Worm (Caenorhabditis elegans) whole organism, late embryonic: ENCODE measurements around the gene K09C6.2.

Source experiments
- ama-1 ChIP-seq: fragments of 150-350 bp; optimal IDR thresholded peaks from 2 replicates; lab custom pipeline; 2014
- ceh-9 ChIP-seq: sonication (generic microtip); optimal IDR thresholded peaks from 2 replicates; lab custom pipeline; 2016; ENCODE audit warnings: mild to moderate bottlenecking, missing genetic modification characterization, inconsistent platforms, missing compliant biosample characterization
- che-1 ChIP-seq: sonication (generic microtip); optimal IDR thresholded peaks from 2 replicates; lab custom pipeline; 2016; ENCODE audit warnings: mild to moderate bottlenecking, missing genetic modification characterization, missing compliant biosample characterization
- elt-2 ChIP-seq: sonication (generic microtip); optimal IDR thresholded peaks from 2 replicates; lab custom pipeline; 2016; ENCODE audit warnings: missing genetic modification reagents, missing genetic modification characterization, missing compliant biosample characterization
- fax-1 ChIP-seq: sonication (generic microtip); optimal IDR thresholded peaks from 2 replicates; lab custom pipeline; 2016; ENCODE audit warnings: missing genotype, missing genetic modification characterization, missing compliant biosample characterization
- nhr-11 ChIP-seq: fragments of 150-350 bp; optimal IDR thresholded peaks from 2 replicates; lab custom pipeline; 2014; ENCODE audit warnings: missing biosample characterization, missing genetic modification characterization
- odd-2 ChIP-seq: sonication (generic microtip); optimal IDR thresholded peaks from 2 replicates; lab custom pipeline; 2017; ENCODE audit warnings: antibody characterized with exemption, mild to moderate bottlenecking, missing genetic modification characterization, missing compliant biosample characterization
- pha-4 ChIP-seq: fragments of 150-350 bp; optimal IDR thresholded peaks from 2 replicates; lab custom pipeline; 2018; ENCODE audit warnings: missing biosample characterization, missing genetic modification reagents, missing genetic modification characterization
- pqm-1 ChIP-seq: sonication (generic microtip); optimal IDR thresholded peaks from 2 replicates; lab custom pipeline; 2016; ENCODE audit warnings: missing genetic modification characterization, missing compliant biosample characterization
- pros-1 ChIP-seq: fragments of 150-350 bp; optimal IDR thresholded peaks from 2 replicates; lab custom pipeline; 2014; ENCODE audit warnings: missing biosample characterization, missing genetic modification reagents, missing genetic modification characterization
- rnt-1 ChIP-seq: sonication (generic microtip); optimal IDR thresholded peaks from 2 replicates; lab custom pipeline; 2016; ENCODE audit warnings: missing genetic modification characterization, missing compliant biosample characterization
- ttx-3 ChIP-seq: sonication (generic microtip); optimal IDR thresholded peaks from 2 replicates; lab custom pipeline; 2016; ENCODE audit warnings: missing genetic modification reagents, missing genetic modification characterization, missing compliant biosample characterization
- unc-55 ChIP-seq: sonication (generic microtip); optimal IDR thresholded peaks from 2 replicates; lab custom pipeline; 2017; ENCODE audit warnings: missing biosample characterization, missing genetic modification reagents, missing genetic modification characterization
- unc-86 ChIP-seq: sonication (generic microtip); optimal IDR thresholded peaks from 2 replicates; lab custom pipeline; 2016; ENCODE audit warnings: missing genetic modification characterization, missing compliant biosample characterization

ce11 chrV:858841-859456 is 2.3 kb downstream of the K09C6.2 start:
- TF ChIP-seq pha-4 (tag; lab: Kevin White, UChicago) (no peak), unc-86 (tag; lab: Kevin White, UChicago) (no peak), rnt-1 (tag; lab: Kevin White, UChicago) (no peak), pros-1 (tag; lab: Kevin White, UChicago) (no peak), ceh-9 (tag; lab: Kevin White, UChicago) (no peak), pqm-1 (tag; lab: Kevin White, UChicago) (no peak), ama-1 (lab: Kevin White, UChicago) (no peak), unc-55 (GFP tag; lab: Kevin White, UChicago) (no peak), fax-1 (tag; lab: Kevin White, UChicago) (no peak), nhr-11 (no peak), ttx-3 (tag; lab: Kevin White, UChicago) (no peak), elt-2 (tag; lab: Kevin White, UChicago) (no peak), che-1 (tag; lab: Kevin White, UChicago) (no peak), odd-2 (tag; lab: Kevin White, UChicago) (no peak)
